Worm (Caenorhabditis elegans): Measurements from ENCODE around the gene jbts-14.

jbts-14 gene

ce11 chrX:8750209-8750608 lies 46.1 kb downstream of the jbts-14 start (continued):
- TF ChIP-seq ztf-4 (tag; optimal IDR thresholded peaks at IDR 0.05): no peak
- no peak for TF ChIP-seq lsy-12 (tag; optimal IDR thresholded peaks at IDR 0.05)
- no peak for TF ChIP-seq ZK546.5 (tag; optimal IDR thresholded peaks at IDR 0.05)
- TF ChIP-seq elt-1 (tag; optimal IDR thresholded peaks at IDR 0.05): no peak

ce11 chrX:8750660-8751059 lies 46.6 kb downstream of the jbts-14 start, which contains the start of gene asns-2:
TSS of gene asns-2 (minus strand) at chrX:8750941.
- TF ChIP-seq ama-1 (optimal IDR thresholded peaks at IDR 0.05): peak; percentile 68
- TF ChIP-seq lin-15B (tag; optimal IDR thresholded peaks at IDR 0.05): no peak
- TF ChIP-seq mml-1 (tag; optimal IDR thresholded peaks at IDR 0.05): no peak
- TF ChIP-seq zag-1 (tag; optimal IDR thresholded peaks at IDR 0.05): no peak

ce11 chrX:8752546-8752945 lies 48.4 kb downstream of the jbts-14 start:
- TF ChIP-seq daf-12 (tag; optimal IDR thresholded peaks at IDR 0.05) (no peak), elt-3 (tag; optimal IDR thresholded peaks at IDR 0.05) (peak in 1 of 3 experiments; percentile 12), nhr-28 (tag; optimal IDR thresholded peaks at IDR 0.05) (no peak), pqm-1 (tag; optimal IDR thresholded peaks at IDR 0.05) (peak; percentile 29), fos-1 (tag; optimal IDR thresholded peaks at IDR 0.05) (no peak), lin-15B (tag; optimal IDR thresholded peaks at IDR 0.05) (no peak), ZK546.5 (tag; optimal IDR thresholded peaks at IDR 0.05) (no peak), nhr-77 (tag; optimal IDR thresholded peaks at IDR 0.05) (no peak), nhr-23 (tag; optimal IDR thresholded peaks at IDR 0.05) (peak; percentile 68), nhr-43 (tag; optimal IDR thresholded peaks at IDR 0.05; ENCODE audit: poor library complexity, severe bottlenecking) (peak; percentile 81), jun-1 (tag; optimal IDR thresholded peaks at IDR 0.05) (no peak), elt-1 (tag; optimal IDR thresholded peaks at IDR 0.05) (no peak), nhr-25 (tag; optimal IDR thresholded peaks at IDR 0.05) (peak; percentile 52), nhr-67 (tag; optimal IDR thresholded peaks at IDR 0.05) (no peak), lin-39 (tag; optimal IDR thresholded peaks at IDR 0.05) (no peak), mdl-1 (tag; optimal IDR thresholded peaks at IDR 0.05) (peak; percentile 44)

- peak; percentile 12 for TF ChIP-seq elt-2 (tag; optimal IDR thresholded peaks at IDR 0.05)
- TF ChIP-seq ZK546.5 (tag; optimal IDR thresholded peaks at IDR 0.05): no peak
- TF ChIP-seq ceh-9 (tag; optimal IDR thresholded peaks at IDR 0.05): no peak
- no peak for TF ChIP-seq pqm-1 (tag; optimal IDR thresholded peaks at IDR 0.05)
- TF ChIP-seq pha-4 (tag; optimal IDR thresholded peaks at IDR 0.05): peak; percentile 6
- TF ChIP-seq fkh-10 (GFP tag; optimal IDR thresholded peaks at IDR 0.05): no peak
Observed at ce11 chrX:8754285-8754795, 50.2 kb downstream of the jbts-14 start.

- TF ChIP-seq pqm-1 (tag; optimal IDR thresholded peaks at IDR 0.05) (peak; percentile 67), sea-2 (GFP tag; optimal IDR thresholded peaks at IDR 0.05) (no peak), nhr-67 (tag; optimal IDR thresholded peaks at IDR 0.05) (no peak), elt-2 (tag; optimal IDR thresholded peaks at IDR 0.05) (peak; percentile 74), pha-4 (tag; optimal IDR thresholded peaks at IDR 0.05) (peak; percentile 30), ceh-9 (tag; optimal IDR thresholded peaks at IDR 0.05) (no peak)
Observed at ce11 chrX:8755987-8756386, 51.9 kb downstream of the jbts-14 start.

All from whole organism, L3 larva.